Fruit fly (Drosophila melanogaster) whole organism, prepupa: ENCODE results near the gene CG43088.

ENCODE experiments used
- Blimp-1 ChIP-seq: fragments of 200-800 bp; sonication (Bioruptor generic); optimal IDR thresholded peaks from 3 replicates; lab custom pipeline; 2017; ENCODE audit warnings: missing biosample characterization, missing genetic modification characterization, mild to moderate bottlenecking, moderate library complexity, missing genetic modification reagents
- CG10631 ChIP-seq: fragments of 200-800 bp; sonication (Bioruptor generic); optimal IDR thresholded peaks from 2 replicates; lab custom pipeline; 2016; ENCODE audit warnings: missing biosample characterization, missing genetic modification characterization
- CG11762 ChIP-seq: fragments of 200-800 bp; sonication (Bioruptor generic); optimal IDR thresholded peaks from 3 replicates; lab custom pipeline; 2016; ENCODE audit warnings: missing biosample characterization, missing genetic modification characterization; ENCODE audit not compliant: insufficient read depth
- CG11902 ChIP-seq: fragments of 200-800 bp; sonication (Bioruptor generic); optimal IDR thresholded peaks from 3 replicates; lab custom pipeline; 2016; ENCODE audit warnings: missing biosample characterization, missing genetic modification characterization
- CG15336 ChIP-seq: fragments of 200-800 bp; sonication (Bioruptor generic); IDR thresholded peaks from 2 replicates; pipeline ENCODE4 v1.3.6; 2022; ENCODE audit warnings: missing biosample characterization, missing genetic modification characterization
- CG1621 ChIP-seq: fragments of 200-800 bp; sonication (Bioruptor generic); optimal IDR thresholded peaks from 3 replicates; lab custom pipeline; 2018; ENCODE audit warnings: missing biosample characterization, mild to moderate bottlenecking, missing genetic modification characterization
- CG31627 ChIP-seq: fragments of 200-800 bp; sonication (Bioruptor generic); optimal IDR thresholded peaks from 3 replicates; lab custom pipeline; 2016; ENCODE audit warnings: missing biosample characterization, missing genetic modification characterization
- CG32006 ChIP-seq: fragments of 200-800 bp; sonication (Bioruptor generic); optimal IDR thresholded peaks from 3 replicates; lab custom pipeline; 2017; ENCODE audit warnings: missing biosample characterization, mild to moderate bottlenecking, missing genetic modification characterization
- CG3919 ChIP-seq: fragments of 200-800 bp; sonication (Bioruptor generic); optimal IDR thresholded peaks from 3 replicates; lab custom pipeline; 2016; ENCODE audit warnings: missing biosample characterization, missing genetic modification characterization
- CG4318 ChIP-seq: fragments of 200-800 bp; sonication (Bioruptor generic); optimal IDR thresholded peaks from 3 replicates; lab custom pipeline; 2017; ENCODE audit warnings: missing biosample characterization, mild to moderate bottlenecking, missing genetic modification characterization
- CG6163 ChIP-seq: fragments of 200-800 bp; sonication (Bioruptor generic); IDR thresholded peaks from 3 replicates; pipeline ENCODE4 v1.3.6; 2022; ENCODE audit warnings: missing biosample characterization, missing genetic modification characterization
- CG6276 ChIP-seq: fragments of 200-800 bp; sonication (Bioruptor generic); optimal IDR thresholded peaks from 2 replicates; lab custom pipeline; 2017; ENCODE audit warnings: missing biosample characterization, mild to moderate bottlenecking, missing genetic modification characterization
- CG6808 ChIP-seq: fragments of 200-800 bp; sonication (Bioruptor generic); optimal IDR thresholded peaks from 3 replicates; lab custom pipeline; 2017; ENCODE audit warnings: missing biosample characterization, missing genetic modification characterization, mild to moderate bottlenecking, moderate library complexity, missing genetic modification reagents
- CG6854 ChIP-seq: fragments of 200-800 bp; sonication (Bioruptor generic); optimal IDR thresholded peaks from 2 replicates; lab custom pipeline; 2017; ENCODE audit warnings: missing biosample characterization, mild to moderate bottlenecking, missing genetic modification characterization
- CG8119 ChIP-seq: fragments of 200-800 bp; sonication (Bioruptor generic); IDR thresholded peaks from 3 replicates; pipeline ENCODE4 v1.3.6; 2022; ENCODE audit warnings: missing biosample characterization, missing genetic modification characterization
- CG8319 ChIP-seq: fragments of 200-800 bp; sonication (Bioruptor generic); optimal IDR thresholded peaks from 3 replicates; lab custom pipeline; 2016; ENCODE audit warnings: missing biosample characterization, missing genetic modification characterization
- CG8632 ChIP-seq: fragments of 200-800 bp; sonication (Bioruptor generic); optimal IDR thresholded peaks from 3 replicates; lab custom pipeline; 2016; ENCODE audit warnings: missing biosample characterization, missing genetic modification characterization
- CG9139 ChIP-seq: fragments of 200-800 bp; sonication (Bioruptor generic); optimal IDR thresholded peaks from 3 replicates; lab custom pipeline; 2017; ENCODE audit warnings: missing biosample characterization, mild to moderate bottlenecking, missing genetic modification characterization
- Eip75B ChIP-seq: fragments of 200-800 bp; sonication (Bioruptor generic); optimal IDR thresholded peaks from 3 replicates; lab custom pipeline; 2016; ENCODE audit warnings: missing biosample characterization, missing genetic modification characterization
- Eip78C ChIP-seq: fragments of 200-800 bp; sonication (Bioruptor generic); peaks from one replicate; lab custom pipeline; 2016; ENCODE audit warnings: missing biosample characterization, missing genetic modification characterization
- Eip93F ChIP-seq: fragments of 200-800 bp; sonication (Bioruptor generic); optimal IDR thresholded peaks from 2 replicates; lab custom pipeline; 2016; ENCODE audit warnings: missing biosample characterization, mild to moderate bottlenecking, missing genetic modification characterization
- Hr38 ChIP-seq: sonication (Bioruptor generic); optimal IDR thresholded peaks from 2 replicates; lab custom pipeline; 2016; ENCODE audit warnings: missing biosample characterization, missing genetic modification characterization
- Hr39 ChIP-seq: fragments of 200-800 bp; sonication (Bioruptor generic); optimal IDR thresholded peaks from 2 replicates; lab custom pipeline; 2016; ENCODE audit warnings: missing biosample characterization, missing genetic modification characterization
- Hr4 ChIP-seq: fragments of 200-800 bp; sonication (Bioruptor generic); optimal IDR thresholded peaks from 3 replicates; lab custom pipeline; 2016; ENCODE audit warnings: missing biosample characterization, missing genetic modification characterization
- Lpt ChIP-seq: fragments of 200-800 bp; sonication (Bioruptor generic); optimal IDR thresholded peaks from 3 replicates; lab custom pipeline; 2016; ENCODE audit warnings: missing biosample characterization, missing genetic modification characterization
- Met ChIP-seq: fragments of 200-800 bp; sonication (Bioruptor generic); optimal IDR thresholded peaks from 3 replicates; lab custom pipeline; 2016; ENCODE audit warnings: missing biosample characterization, missing genetic modification characterization
- OdsH ChIP-seq: fragments of 200-800 bp; sonication (Bioruptor generic); optimal IDR thresholded peaks from 3 replicates; lab custom pipeline; 2016; ENCODE audit warnings: missing biosample characterization, missing genetic modification characterization
- Smox ChIP-seq: fragments of 200-800 bp; sonication (Bioruptor generic); optimal IDR thresholded peaks from 3 replicates; lab custom pipeline; 2016; ENCODE audit warnings: missing biosample characterization, missing genetic modification characterization
- Sox102F ChIP-seq: fragments of 200-800 bp; sonication (Bioruptor generic); optimal IDR thresholded peaks from 2 replicates; lab custom pipeline; 2016; ENCODE audit warnings: missing biosample characterization, mild to moderate bottlenecking, missing genetic modification characterization
- Sox14 ChIP-seq: fragments of 200-800 bp; sonication (Bioruptor generic); optimal IDR thresholded peaks from 3 replicates; lab custom pipeline; 2016; ENCODE audit warnings: missing biosample characterization, missing genetic modification characterization
- Sox15 ChIP-seq: fragments of 200-800 bp; sonication (Bioruptor generic); optimal IDR thresholded peaks from 3 replicates; lab custom pipeline; 2016; ENCODE audit warnings: missing biosample characterization, missing genetic modification characterization
- achi ChIP-seq: fragments of 200-800 bp; sonication (Bioruptor generic); optimal IDR thresholded peaks from 3 replicates; lab custom pipeline; 2016; ENCODE audit warnings: missing biosample characterization, missing genetic modification characterization
- acj6 ChIP-seq: fragments of 200-800 bp; sonication (Bioruptor generic); optimal IDR thresholded peaks from 3 replicates; lab custom pipeline; 2016; ENCODE audit warnings: missing biosample characterization, missing genetic modification characterization
- cyc ChIP-seq: fragments of 200-800 bp; sonication (Bioruptor generic); optimal IDR thresholded peaks from 3 replicates; lab custom pipeline; 2016; ENCODE audit warnings: missing biosample characterization, missing genetic modification characterization
- dsx ChIP-seq: fragments of 200-800 bp; optimal IDR thresholded peaks from 3 replicates; lab custom pipeline; 2019; ENCODE audit warnings: missing biosample characterization, mild to moderate bottlenecking, missing genetic modification characterization, moderate library complexity; ENCODE audit not compliant: poor library complexity, severe bottlenecking
- eg ChIP-seq: fragments of 200-800 bp; sonication (Bioruptor generic); IDR thresholded peaks from 3 replicates; pipeline ENCODE4 v1.3.6; 2022; ENCODE audit warnings: missing biosample characterization, missing genetic modification characterization
- fd59A ChIP-seq: fragments of 200-800 bp; sonication (Bioruptor generic); optimal IDR thresholded peaks from 2 replicates; lab custom pipeline; 2017; ENCODE audit warnings: missing biosample characterization, mild to moderate bottlenecking, missing genetic modification characterization, missing genetic modification reagents
- fd85E ChIP-seq: fragments of 200-800 bp; sonication (Bioruptor generic); optimal IDR thresholded peaks from 3 replicates; lab custom pipeline; 2016; ENCODE audit warnings: missing biosample characterization, missing genetic modification characterization
- fkh ChIP-seq: fragments of 200-800 bp; sonication (Bioruptor generic); optimal IDR thresholded peaks from 3 replicates; lab custom pipeline; 2017; ENCODE audit warnings: missing biosample characterization, mild to moderate bottlenecking, missing genetic modification characterization, moderate library complexity
- lz ChIP-seq: fragments of 200-800 bp; sonication (Bioruptor generic); optimal IDR thresholded peaks from 3 replicates; lab custom pipeline; 2016; ENCODE audit warnings: missing biosample characterization, missing genetic modification characterization
- net ChIP-seq: fragments of 200-800 bp; sonication (Bioruptor generic); optimal IDR thresholded peaks from 3 replicates; lab custom pipeline; 2016; ENCODE audit warnings: missing biosample characterization, missing genetic modification characterization
- pdm3 ChIP-seq: fragments of 200-800 bp; sonication (Bioruptor generic); optimal IDR thresholded peaks from 3 replicates; lab custom pipeline; 2016; ENCODE audit warnings: missing biosample characterization, missing genetic modification characterization
- salr ChIP-seq, 2 experiments: fragments of 200-800 bp; sonication (Bioruptor generic); optimal IDR thresholded peaks; 3 replicates each; lab custom pipeline; 2016 to 2018; ENCODE audit warnings: missing biosample characterization in 2 of 2, missing genetic modification characterization in 2 of 2, mild to moderate bottlenecking in 1 of 2
- spab ChIP-seq: fragments of 200-800 bp; sonication (Bioruptor generic); optimal IDR thresholded peaks from 2 replicates; lab custom pipeline; 2017; ENCODE audit warnings: missing biosample characterization, mild to moderate bottlenecking, missing genetic modification characterization, missing genetic modification reagents
- svp ChIP-seq: fragments of 200-800 bp; sonication (Bioruptor generic); peaks from one replicate; lab custom pipeline; 2016; ENCODE audit warnings: missing biosample characterization, missing genetic modification characterization
- topi ChIP-seq: fragments of 200-800 bp; sonication (Bioruptor generic); optimal IDR thresholded peaks from 3 replicates; lab custom pipeline; 2016; ENCODE audit warnings: missing biosample characterization, missing genetic modification characterization
- vri ChIP-seq: fragments of 200-800 bp; sonication (Bioruptor generic); optimal IDR thresholded peaks from 3 replicates; lab custom pipeline; 2016; ENCODE audit warnings: missing biosample characterization, mild to moderate bottlenecking, missing genetic modification characterization

Gene CG43088

dm6 chrX:14715180-14715579 is 13.0 kb downstream of the CG43088 start (continued):
- TF ChIP-seq Eip78C (GFP tag; lab: Kevin White, UChicago) (peak; percentile 84), CG4318 (GFP tag; lab: Kevin White, UChicago) (peak; percentile 17), CG11762 (no peak), Sox15 (GFP tag; lab: Kevin White, UChicago) (no peak), CG15336 (GFP tag; lab: Robert Waterston, UW) (peak; percentile 29; the same call in 1 of the 2 replicates), Met (GFP tag; lab: Kevin White, UChicago) (peak; percentile 28), CG31627 (GFP tag; lab: Kevin White, UChicago) (no peak), eg (no peak), OdsH (GFP tag; lab: Kevin White, UChicago) (peak; percentile 45), CG8319 (GFP tag; lab: Kevin White, UChicago) (no peak), cyc (GFP tag; lab: Kevin White, UChicago) (peak; percentile 23), fkh (no peak), pdm3 (peak; percentile 44), CG6854 (no peak), Smox (GFP tag; lab: Kevin White, UChicago) (no peak), lz (GFP tag; lab: Kevin White, UChicago) (no peak), Sox102F (GFP tag; lab: Kevin White, UChicago) (no peak), Sox14 (GFP tag; lab: Kevin White, UChicago) (peak; percentile 43), salr (GFP tag; optimal IDR thresholded peaks at IDR 0.05; lab: Kevin White, UChicago) (no peak), CG6808 (GFP tag; lab: Kevin White, UChicago) (no peak), CG6163 (GFP tag; lab: Robert Waterston, UW) (peak; percentile 53; the same call in 1 of the 3 replicates), Lpt (GFP tag; lab: Kevin White, UChicago) (peak; percentile 6), Eip93F (GFP tag; lab: Kevin White, UChicago) (no peak), vri (GFP tag; lab: Kevin White, UChicago) (no peak), Hr4 (peak; percentile 25), Hr39 (peak; percentile 21), net (no peak)
- TF ChIP-seq, all 60 proteins: peak for 32

dm6 chrX:14717245-14717644 is 15.1 kb downstream of the CG43088 start:
- TF ChIP-seq Eip75B (GFP tag; lab: Kevin White, UChicago) (peak; percentile 68), Hr38 (GFP tag; lab: Kevin White, UChicago) (peak; percentile 65), CG8319 (GFP tag; lab: Kevin White, UChicago) (peak; percentile 65), CG8632 (GFP tag; lab: Kevin White, UChicago) (peak; percentile 80), CG6276 (GFP tag; lab: Kevin White, UChicago) (peak; percentile 30), CG9139 (GFP tag; lab: Kevin White, UChicago) (peak; percentile 77), fd59A (peak; percentile 74), fd85E (peak; percentile 48), net (peak; percentile 83), Blimp-1 (GFP tag; lab: Kevin White, UChicago) (peak; percentile 40), spab (GFP tag; lab: Kevin White, UChicago) (peak; percentile 77), Hr4 (peak; percentile 19), topi (GFP tag; lab: Kevin White, UChicago) (peak; percentile 54), vri (GFP tag; lab: Kevin White, UChicago) (peak; percentile 17), CG10631 (GFP tag; lab: Kevin White, UChicago) (peak; percentile 88), CG11902 (GFP tag; lab: Kevin White, UChicago) (peak; percentile 32), Eip78C (GFP tag; lab: Kevin White, UChicago) (peak; percentile 85), CG4318 (GFP tag; lab: Kevin White, UChicago) (peak; percentile 47), CG6808 (GFP tag; lab: Kevin White, UChicago) (peak; percentile 68), CG3919 (GFP tag; lab: Kevin White, UChicago) (peak; percentile 80), lz (GFP tag; lab: Kevin White, UChicago) (peak; percentile 45), Eip93F (GFP tag; lab: Kevin White, UChicago) (no peak), Sox15 (GFP tag; lab: Kevin White, UChicago) (peak; percentile 17), Sox102F (GFP tag; lab: Kevin White, UChicago) (peak; percentile 44), CG32006 (peak; percentile 69), svp (peak; percentile 54), Smox (GFP tag; lab: Kevin White, UChicago) (peak; percentile 46), eg (peak; percentile 78), dsx (peak; percentile 27), pdm3 (peak; percentile 70), CG6163 (GFP tag; lab: Robert Waterston, UW) (peak; percentile 84), acj6 (GFP tag; lab: Kevin White, UChicago) (peak; percentile 66), CG1621 (tag; lab: Kevin White, UChicago) (peak; percentile 73), CG6854 (peak; percentile 45), CG11762 (peak; percentile 40), CG8119 (GFP tag; lab: Robert Waterston, UW) (peak; percentile 59; the same call in 2 of the 3 replicates), CG31627 (GFP tag; lab: Kevin White, UChicago) (peak; percentile 5), achi (GFP tag; lab: Kevin White, UChicago) (peak; percentile 77)
